Fruit fly (Drosophila melanogaster) whole organism, prepupa: Measurements from ENCODE around the gene wupA.

Experiments
- CG10631 ChIP-seq: fragments of 200-800 bp; sonication (Bioruptor generic); optimal IDR thresholded peaks from 2 replicates; lab custom pipeline; 2016; ENCODE audit warnings: missing biosample characterization, missing genetic modification characterization
- CG10669 ChIP-seq: fragments of 200-800 bp; sonication (Bioruptor generic); optimal IDR thresholded peaks from 3 replicates; lab custom pipeline; 2018; ENCODE audit warnings: missing biosample characterization, mild to moderate bottlenecking, missing genetic modification characterization, moderate library complexity
- CG11294 ChIP-seq: fragments of 200-800 bp; sonication (Bioruptor generic); IDR thresholded peaks from 2 replicates; pipeline ENCODE4 v1.3.6; 2022; ENCODE audit warnings: missing biosample characterization, missing genetic modification characterization
- CG11762 ChIP-seq: fragments of 200-800 bp; sonication (Bioruptor generic); optimal IDR thresholded peaks from 3 replicates; lab custom pipeline; 2016; ENCODE audit warnings: missing biosample characterization, missing genetic modification characterization; ENCODE audit not compliant: insufficient read depth
- CG11902 ChIP-seq: fragments of 200-800 bp; sonication (Bioruptor generic); optimal IDR thresholded peaks from 3 replicates; lab custom pipeline; 2016; ENCODE audit warnings: missing biosample characterization, missing genetic modification characterization
- CG1621 ChIP-seq: fragments of 200-800 bp; sonication (Bioruptor generic); optimal IDR thresholded peaks from 3 replicates; lab custom pipeline; 2018; ENCODE audit warnings: missing biosample characterization, mild to moderate bottlenecking, missing genetic modification characterization
- CG3032 ChIP-seq: fragments of 200-800 bp; optimal IDR thresholded peaks from 2 replicates; lab custom pipeline; 2019; ENCODE audit warnings: missing biosample characterization, mild to moderate bottlenecking, missing genetic modification characterization, moderate library complexity
- CG32006 ChIP-seq: fragments of 200-800 bp; sonication (Bioruptor generic); optimal IDR thresholded peaks from 3 replicates; lab custom pipeline; 2017; ENCODE audit warnings: missing biosample characterization, mild to moderate bottlenecking, missing genetic modification characterization
- CG3919 ChIP-seq: fragments of 200-800 bp; sonication (Bioruptor generic); optimal IDR thresholded peaks from 3 replicates; lab custom pipeline; 2016; ENCODE audit warnings: missing biosample characterization, missing genetic modification characterization
- CG6163 ChIP-seq: fragments of 200-800 bp; sonication (Bioruptor generic); IDR thresholded peaks from 3 replicates; pipeline ENCODE4 v1.3.6; 2022; ENCODE audit warnings: missing biosample characterization, missing genetic modification characterization
- CG6276 ChIP-seq: fragments of 200-800 bp; sonication (Bioruptor generic); optimal IDR thresholded peaks from 2 replicates; lab custom pipeline; 2017; ENCODE audit warnings: missing biosample characterization, mild to moderate bottlenecking, missing genetic modification characterization
- CG6808 ChIP-seq: fragments of 200-800 bp; sonication (Bioruptor generic); optimal IDR thresholded peaks from 3 replicates; lab custom pipeline; 2017; ENCODE audit warnings: missing biosample characterization, missing genetic modification characterization, mild to moderate bottlenecking, moderate library complexity, missing genetic modification reagents
- CG7368 ChIP-seq: fragments of 200-800 bp; sonication (Bioruptor generic); optimal IDR thresholded peaks from 3 replicates; lab custom pipeline; 2016; ENCODE audit warnings: missing biosample characterization, missing genetic modification characterization
- CG8632 ChIP-seq: fragments of 200-800 bp; sonication (Bioruptor generic); optimal IDR thresholded peaks from 3 replicates; lab custom pipeline; 2016; ENCODE audit warnings: missing biosample characterization, missing genetic modification characterization
- CG9139 ChIP-seq: fragments of 200-800 bp; sonication (Bioruptor generic); optimal IDR thresholded peaks from 3 replicates; lab custom pipeline; 2017; ENCODE audit warnings: missing biosample characterization, mild to moderate bottlenecking, missing genetic modification characterization
- Eip93F ChIP-seq: fragments of 200-800 bp; sonication (Bioruptor generic); optimal IDR thresholded peaks from 2 replicates; lab custom pipeline; 2016; ENCODE audit warnings: missing biosample characterization, mild to moderate bottlenecking, missing genetic modification characterization
- Ets21C ChIP-seq: fragments of 200-800 bp; sonication (Bioruptor generic); optimal IDR thresholded peaks from 3 replicates; lab custom pipeline; 2016; ENCODE audit warnings: missing biosample characterization, missing genetic modification characterization
- Gug ChIP-seq: fragments of 200-800 bp; sonication (Bioruptor generic); IDR thresholded peaks from 2 replicates; pipeline ENCODE4 v1.3.6; 2022; ENCODE audit warnings: missing biosample characterization, missing genetic modification characterization
- Hr38 ChIP-seq: sonication (Bioruptor generic); optimal IDR thresholded peaks from 2 replicates; lab custom pipeline; 2016; ENCODE audit warnings: missing biosample characterization, missing genetic modification characterization
- Hr39 ChIP-seq: fragments of 200-800 bp; sonication (Bioruptor generic); optimal IDR thresholded peaks from 2 replicates; lab custom pipeline; 2016; ENCODE audit warnings: missing biosample characterization, missing genetic modification characterization
- Hr4 ChIP-seq: fragments of 200-800 bp; sonication (Bioruptor generic); optimal IDR thresholded peaks from 3 replicates; lab custom pipeline; 2016; ENCODE audit warnings: missing biosample characterization, missing genetic modification characterization
- Met ChIP-seq: fragments of 200-800 bp; sonication (Bioruptor generic); optimal IDR thresholded peaks from 3 replicates; lab custom pipeline; 2016; ENCODE audit warnings: missing biosample characterization, missing genetic modification characterization
- Smox ChIP-seq: fragments of 200-800 bp; sonication (Bioruptor generic); optimal IDR thresholded peaks from 3 replicates; lab custom pipeline; 2016; ENCODE audit warnings: missing biosample characterization, missing genetic modification characterization
- Sox102F ChIP-seq: fragments of 200-800 bp; sonication (Bioruptor generic); optimal IDR thresholded peaks from 2 replicates; lab custom pipeline; 2016; ENCODE audit warnings: missing biosample characterization, mild to moderate bottlenecking, missing genetic modification characterization
- Sox15 ChIP-seq: fragments of 200-800 bp; sonication (Bioruptor generic); optimal IDR thresholded peaks from 3 replicates; lab custom pipeline; 2016; ENCODE audit warnings: missing biosample characterization, missing genetic modification characterization
- achi ChIP-seq: fragments of 200-800 bp; sonication (Bioruptor generic); optimal IDR thresholded peaks from 3 replicates; lab custom pipeline; 2016; ENCODE audit warnings: missing biosample characterization, missing genetic modification characterization
- acj6 ChIP-seq: fragments of 200-800 bp; sonication (Bioruptor generic); optimal IDR thresholded peaks from 3 replicates; lab custom pipeline; 2016; ENCODE audit warnings: missing biosample characterization, missing genetic modification characterization
- cyc ChIP-seq: fragments of 200-800 bp; sonication (Bioruptor generic); optimal IDR thresholded peaks from 3 replicates; lab custom pipeline; 2016; ENCODE audit warnings: missing biosample characterization, missing genetic modification characterization
- dac ChIP-seq: fragments of 200-800 bp; sonication (Bioruptor generic); optimal IDR thresholded peaks from 2 replicates; lab custom pipeline; 2017; ENCODE audit warnings: missing biosample characterization, mild to moderate bottlenecking, missing genetic modification characterization
- eg ChIP-seq: fragments of 200-800 bp; sonication (Bioruptor generic); IDR thresholded peaks from 3 replicates; pipeline ENCODE4 v1.3.6; 2022; ENCODE audit warnings: missing biosample characterization, missing genetic modification characterization
- esn ChIP-seq: fragments of 200-800 bp; sonication (Bioruptor generic); optimal IDR thresholded peaks from 2 replicates; lab custom pipeline; 2016; ENCODE audit warnings: missing biosample characterization, mild to moderate bottlenecking, missing genetic modification characterization, moderate library complexity
- fd85E ChIP-seq: fragments of 200-800 bp; sonication (Bioruptor generic); optimal IDR thresholded peaks from 3 replicates; lab custom pipeline; 2016; ENCODE audit warnings: missing biosample characterization, missing genetic modification characterization
- fkh ChIP-seq: fragments of 200-800 bp; sonication (Bioruptor generic); optimal IDR thresholded peaks from 3 replicates; lab custom pipeline; 2017; ENCODE audit warnings: missing biosample characterization, mild to moderate bottlenecking, missing genetic modification characterization, moderate library complexity
- lz ChIP-seq: fragments of 200-800 bp; sonication (Bioruptor generic); optimal IDR thresholded peaks from 3 replicates; lab custom pipeline; 2016; ENCODE audit warnings: missing biosample characterization, missing genetic modification characterization
- pdm3 ChIP-seq: fragments of 200-800 bp; sonication (Bioruptor generic); optimal IDR thresholded peaks from 3 replicates; lab custom pipeline; 2016; ENCODE audit warnings: missing biosample characterization, missing genetic modification characterization
- salr ChIP-seq, 2 experiments: fragments of 200-800 bp; sonication (Bioruptor generic); optimal IDR thresholded peaks; 3 replicates each; lab custom pipeline; 2016 to 2018; ENCODE audit warnings: missing biosample characterization in 2 of 2, missing genetic modification characterization in 2 of 2, mild to moderate bottlenecking in 1 of 2
- ss ChIP-seq, 2 experiments: fragments of 200-800 bp; sonication (Bioruptor generic); optimal IDR thresholded peaks; 2 replicates in 1 of 2; 3 replicates in 1 of 2; lab custom pipeline; 2017 to 2018; ENCODE audit warnings: mild to moderate bottlenecking in 2 of 2, missing biosample characterization in 2 of 2, missing genetic modification characterization in 2 of 2, moderate library complexity in 1 of 2
- svp ChIP-seq: fragments of 200-800 bp; sonication (Bioruptor generic); peaks from one replicate; lab custom pipeline; 2016; ENCODE audit warnings: missing biosample characterization, missing genetic modification characterization
- vri ChIP-seq: fragments of 200-800 bp; sonication (Bioruptor generic); optimal IDR thresholded peaks from 3 replicates; lab custom pipeline; 2016; ENCODE audit warnings: missing biosample characterization, mild to moderate bottlenecking, missing genetic modification characterization

The wupA gene

DNA sequence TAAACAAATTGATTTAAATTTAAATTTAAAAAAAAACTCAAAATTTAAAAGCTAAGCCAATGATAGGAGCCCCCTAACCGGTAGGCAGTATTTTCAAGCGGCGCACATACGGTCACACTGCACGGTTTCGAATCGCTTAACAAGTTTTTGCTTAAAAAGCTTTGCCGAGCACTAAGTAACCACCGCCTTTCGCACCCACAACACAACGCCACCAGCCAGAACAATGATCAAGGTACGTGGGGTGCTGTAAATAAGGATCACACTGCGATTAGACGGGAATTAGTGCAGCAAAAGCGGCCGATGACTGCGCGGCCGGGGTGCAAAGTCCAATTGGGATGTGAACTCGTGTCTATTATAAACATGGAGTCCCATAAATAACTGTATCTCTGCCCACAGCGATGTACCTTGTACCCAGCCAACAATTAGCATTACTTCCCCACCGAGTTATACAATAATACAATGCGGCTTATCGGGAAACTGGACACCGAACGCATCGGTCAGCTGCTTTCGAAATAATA is 25.5 kb downstream of the wupA start, which contains the start of gene scu (continued):
- TF ChIP-seq Sox102F, result peak; percentile 35
- peak; percentile 60 for TF ChIP-seq CG3919
- TF ChIP-seq CG32006 (GFP tag; lab: Kevin White, UChicago), result peak; percentile 37
- no peak for TF ChIP-seq CG10631 (GFP tag; lab: Kevin White, UChicago)
- TF ChIP-seq Hr4 (GFP tag; lab: Kevin White, UChicago), result no peak
- TF ChIP-seq CG1621, result peak; percentile 78
- TF ChIP-seq CG6808 (GFP tag; lab: Kevin White, UChicago), result peak; percentile 89
- no peak for TF ChIP-seq CG8632 (GFP tag; lab: Kevin White, UChicago)
- TF ChIP-seq CG9139 (GFP tag; lab: Kevin White, UChicago), result peak; percentile 94
- TF ChIP-seq CG7368, result peak; percentile 36
- TF ChIP-seq cyc (GFP tag; lab: Kevin White, UChicago), result no peak
- peak; percentile 7 for TF ChIP-seq Met (GFP tag; lab: Kevin White, UChicago)
- no peak for TF ChIP-seq fkh (GFP tag; lab: Kevin White, UChicago)
- peak; percentile 94 for TF ChIP-seq CG6276 (GFP tag; lab: Kevin White, UChicago)
- no peak for TF ChIP-seq Hr38
- no peak for TF ChIP-seq fd85E (GFP tag; lab: Kevin White, UChicago)
- TF ChIP-seq salr (GFP tag; optimal IDR thresholded peaks at IDR 0.05; lab: Kevin White, UChicago), result peak in 1 of 2 experiments; percentile 49
- no peak for TF ChIP-seq lz (GFP tag; lab: Kevin White, UChicago)
- TF ChIP-seq CG3032 (tag; lab: Kevin White, UChicago), result peak; percentile 42
- TF ChIP-seq esn (GFP tag; lab: Kevin White, UChicago), result no peak
- no peak for TF ChIP-seq acj6 (GFP tag; lab: Kevin White, UChicago)
- no peak for TF ChIP-seq CG11902 (GFP tag; lab: Kevin White, UChicago)
- TF ChIP-seq ss (GFP tag; optimal IDR thresholded peaks at IDR 0.05; lab: Kevin White, UChicago), result peak; percentile 95 to 97
- peak; percentile 39 for TF ChIP-seq dac (GFP tag; lab: Kevin White, UChicago)
- TF ChIP-seq Sox15 (GFP tag; lab: Kevin White, UChicago), result no peak
- TF ChIP-seq Ets21C (GFP tag; lab: Kevin White, UChicago), result no peak
- TF ChIP-seq CG11294 (GFP tag; lab: Robert Waterston, UW), result no peak
- TF ChIP-seq CG10669, result peak; percentile 71
- peak; percentile 88 for TF ChIP-seq svp (GFP tag; lab: Kevin White, UChicago)
- no peak for TF ChIP-seq pdm3
- peak; percentile 5 for TF ChIP-seq achi (GFP tag; lab: Kevin White, UChicago)
- TF ChIP-seq CG6163 (GFP tag; lab: Robert Waterston, UW), result no peak; the same call in 2 of the 3 replicates
- peak; percentile 43; the same call in 1 of the 2 replicates for TF ChIP-seq Gug (GFP tag; lab: Robert Waterston, UW)

DNA sequence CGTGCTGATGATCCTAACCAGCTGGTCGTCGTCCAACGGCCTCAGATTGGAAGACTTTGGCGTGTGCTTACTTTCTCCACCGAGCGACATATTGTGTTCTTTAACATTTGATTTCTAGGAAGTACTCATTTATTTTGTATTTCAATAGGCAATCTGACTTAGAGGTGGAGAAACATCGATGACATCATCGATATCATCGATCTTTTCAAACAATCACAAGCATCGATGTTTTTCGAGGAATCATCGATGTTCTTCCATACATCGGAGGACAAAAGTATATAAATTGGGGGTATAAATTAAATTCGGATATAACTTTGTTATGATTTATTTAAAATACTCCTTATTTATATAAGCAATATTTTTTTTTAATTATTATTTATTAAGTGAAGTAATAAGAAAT is 26.4 kb downstream of the wupA start, which contains the start of gene Swt1:
Gene Swt1, minus strand, starts transcription at position 177 of the 400 bp plus-strand sequence.
- TF ChIP-seq CG8632 (GFP tag; lab: Kevin White, UChicago) (no peak), esn (GFP tag; lab: Kevin White, UChicago) (no peak), fkh (GFP tag; lab: Kevin White, UChicago) (no peak), salr (GFP tag; optimal IDR thresholded peaks at IDR 0.05; lab: Kevin White, UChicago) (no peak), eg (no peak), CG3919 (no peak)

DNA sequence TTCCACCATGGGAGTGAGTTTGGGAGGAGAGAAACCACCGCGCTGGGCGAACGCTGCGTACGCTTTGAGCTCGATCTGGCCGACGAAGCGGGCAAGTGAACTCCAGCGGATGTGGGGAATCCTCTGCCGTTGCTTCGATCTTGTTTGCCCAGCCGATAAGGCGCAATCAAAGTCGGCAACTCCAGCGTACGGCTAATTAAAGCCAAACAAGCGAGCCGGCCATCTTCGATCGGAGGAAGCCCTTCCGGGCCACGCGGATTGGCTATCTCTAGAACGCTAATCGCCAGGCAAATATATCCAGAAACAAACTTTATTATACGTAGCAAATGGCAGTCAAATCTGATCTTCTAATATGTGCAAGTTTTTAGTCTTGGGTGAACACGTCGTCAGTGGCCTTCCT is 28.3 kb downstream of the wupA start, which contains the start of gene CG7536:
Gene CG7536, minus strand, starts transcription at position 101 of the 400 bp plus-strand sequence.
- TF ChIP-seq Smox (GFP tag; lab: Kevin White, UChicago), result no peak
- no peak for TF ChIP-seq CG3919
- no peak for TF ChIP-seq Hr39
- TF ChIP-seq CG11762 (GFP tag; lab: Kevin White, UChicago), result no peak
- TF ChIP-seq Met (GFP tag; lab: Kevin White, UChicago), result no peak
- TF ChIP-seq vri (GFP tag; lab: Kevin White, UChicago), result no peak
- TF ChIP-seq lz (GFP tag; lab: Kevin White, UChicago), result no peak
- TF ChIP-seq salr (GFP tag; optimal IDR thresholded peaks at IDR 0.05; lab: Kevin White, UChicago), result no peak
- TF ChIP-seq CG1621, result no peak
- no peak for TF ChIP-seq Eip93F (GFP tag; lab: Kevin White, UChicago)
- TF ChIP-seq CG6808 (GFP tag; lab: Kevin White, UChicago), result no peak
- TF ChIP-seq CG6276 (GFP tag; lab: Kevin White, UChicago), result no peak
- TF ChIP-seq pdm3, result no peak
- TF ChIP-seq ss (GFP tag; optimal IDR thresholded peaks at IDR 0.05; lab: Kevin White, UChicago), result no peak
- TF ChIP-seq, all 60 proteins: peak for 0
